Fruit fly (Drosophila melanogaster) whole organism, wandering third instar larva: ENCODE measurements around the gene CG34355.

ENCODE experiments used
- CG9705 ChIP-seq: fragments of 200-800 bp; sonication (Bioruptor generic); optimal IDR thresholded peaks from 2 replicates; lab custom pipeline; 2018; ENCODE audit warnings: missing biosample characterization, mild to moderate bottlenecking, missing genetic modification characterization
- CrebA ChIP-seq: fragments of 200-800 bp; sonication (Bioruptor generic); optimal IDR thresholded peaks from 2 replicates; lab custom pipeline; 2016; ENCODE audit warnings: missing biosample characterization, mild to moderate bottlenecking, missing genetic modification characterization, borderline replicate concordance
- Dfd ChIP-seq: fragments of >200 bp; optimal IDR thresholded peaks from 2 replicates; lab custom pipeline; 2017; ENCODE audit warnings: missing biosample characterization, missing genetic modification characterization
- Dif ChIP-seq: fragments of 200-275, 200-300 bp; sonication (Bioruptor generic); optimal IDR thresholded peaks from 2 replicates; lab custom pipeline; 2018; ENCODE audit warnings: missing biosample characterization, missing genetic modification characterization; ENCODE audit not compliant: partially characterized antibody
- GATAd ChIP-seq: sonication (Bioruptor generic); optimal IDR thresholded peaks from 2 replicates; lab custom pipeline; 2016; ENCODE audit warnings: missing biosample characterization, missing genetic modification characterization
- HLH106 ChIP-seq: fragments of 200-800 bp; optimal IDR thresholded peaks from 3 replicates; lab custom pipeline; 2019; ENCODE audit warnings: missing biosample characterization, mild to moderate bottlenecking, missing genetic modification characterization, moderate library complexity
- Hr78 ChIP-seq: fragments of >200 bp; optimal IDR thresholded peaks from 2 replicates; lab custom pipeline; 2017; ENCODE audit warnings: missing biosample characterization, missing genetic modification characterization
- Hr83 ChIP-seq: fragments of 200-300 bp; sonication (Bioruptor generic); optimal IDR thresholded peaks from 2 replicates; lab custom pipeline; 2016; ENCODE audit warnings: missing biosample characterization, mild to moderate bottlenecking, missing genetic modification characterization, moderate library complexity; ENCODE audit not compliant: poor library complexity, severe bottlenecking
- Jra ChIP-seq: sonication (Bioruptor generic); optimal IDR thresholded peaks from 2 replicates; lab custom pipeline; 2016; ENCODE audit warnings: missing biosample characterization, missing genetic modification characterization
- Mio ChIP-seq: sonication (Bioruptor generic); optimal IDR thresholded peaks from 2 replicates; lab custom pipeline; 2016; ENCODE audit warnings: missing biosample characterization, missing genetic modification characterization
- Myc ChIP-seq: fragments of >200 bp; optimal IDR thresholded peaks from 2 replicates; lab custom pipeline; 2017
- N ChIP-seq: fragments of >200 bp; optimal IDR thresholded peaks from 2 replicates; lab custom pipeline; 2018; ENCODE audit warnings: missing biosample characterization, missing external identifiers, missing genetic modification characterization
- OdsH ChIP-seq: fragments of 200-800 bp; sonication (Bioruptor generic); optimal IDR thresholded peaks from 2 replicates; lab custom pipeline; 2016; ENCODE audit warnings: missing biosample characterization, mild to moderate bottlenecking, missing genetic modification characterization
- Rel ChIP-seq, 2 experiments: fragments of 200-800 bp; sonication (Bioruptor generic) in 1 of 2; optimal IDR thresholded peaks; 2 replicates in 1 of 2; 3 replicates in 1 of 2; lab custom pipeline; 2016 to 2019; ENCODE audit warnings: mild to moderate bottlenecking in 2 of 2, missing biosample characterization in 2 of 2, missing genetic modification characterization in 2 of 2, moderate library complexity in 1 of 2
- Sp1 ChIP-seq: fragments of 200-800 bp; sonication (Bioruptor generic); optimal IDR thresholded peaks from 3 replicates; lab custom pipeline; 2019; ENCODE audit warnings: missing biosample characterization, mild to moderate bottlenecking, missing genetic modification characterization, moderate library complexity
- Vsx2 ChIP-seq: fragments of 200-300, 225-300 bp; sonication (Bioruptor generic); optimal IDR thresholded peaks from 2 replicates; lab custom pipeline; 2018; ENCODE audit warnings: missing biosample characterization, missing genetic modification characterization; ENCODE audit not compliant: partially characterized antibody
- br ChIP-seq: fragments of 200-800 bp; sonication (Bioruptor generic); optimal IDR thresholded peaks from 2 replicates; lab custom pipeline; 2016; ENCODE audit warnings: missing biosample characterization, missing genetic modification characterization
- brk ChIP-seq: fragments of 200-800 bp; sonication (Bioruptor generic); optimal IDR thresholded peaks from 2 replicates; lab custom pipeline; 2016; ENCODE audit warnings: missing biosample characterization, mild to moderate bottlenecking, missing genetic modification characterization
- dl ChIP-seq, 2 experiments: fragments of 175-275, 200-275 bp in 1 of 2; fragments of 200-275 bp in 1 of 2; sonication (Bioruptor generic); optimal IDR thresholded peaks; lab custom pipeline; 2018; ENCODE audit warnings: mild to moderate bottlenecking in 2 of 2, missing biosample characterization in 2 of 2, missing genetic modification characterization in 2 of 2, moderate library complexity in 2 of 2; ENCODE audit not compliant: partially characterized antibody in 2 of 2, insufficient read depth in 1 of 2
- dmrt93B ChIP-seq: fragments of 200-800 bp; sonication (Bioruptor generic); optimal IDR thresholded peaks from 2 replicates; lab custom pipeline; 2018; ENCODE audit warnings: missing biosample characterization, mild to moderate bottlenecking, missing genetic modification characterization
- ey ChIP-seq: fragments of 200-800 bp; sonication (Bioruptor generic); optimal IDR thresholded peaks from 2 replicates; lab custom pipeline; 2016; ENCODE audit warnings: missing biosample characterization, missing genetic modification characterization
- foxo ChIP-seq, 2 experiments: fragments of 200-800 bp; sonication (Bioruptor generic); optimal IDR thresholded peaks; 2 replicates in 1 of 2; 3 replicates in 1 of 2; lab custom pipeline; 2016 to 2017; ENCODE audit warnings: missing biosample characterization in 2 of 2, missing genetic modification characterization in 2 of 2
- fru ChIP-seq: fragments of 200-800 bp; sonication (Bioruptor generic); optimal IDR thresholded peaks from 3 replicates; lab custom pipeline; 2016; ENCODE audit warnings: missing biosample characterization, mild to moderate bottlenecking, missing genetic modification characterization
- h ChIP-seq: fragments of 200-800 bp; sonication (Bioruptor generic); optimal IDR thresholded peaks from 3 replicates; lab custom pipeline; 2016; ENCODE audit warnings: missing biosample characterization, mild to moderate bottlenecking, missing genetic modification characterization
- lola ChIP-seq: fragments of >200 bp; optimal IDR thresholded peaks from 2 replicates; lab custom pipeline; 2017; ENCODE audit warnings: missing biosample characterization, missing genetic modification characterization
- pan ChIP-seq: fragments of >200 bp; optimal IDR thresholded peaks from 2 replicates; lab custom pipeline; 2017
- psq ChIP-seq: fragments of 200-800 bp; sonication (Bioruptor generic); optimal IDR thresholded peaks from 3 replicates; lab custom pipeline; 2017; ENCODE audit warnings: missing biosample characterization, mild to moderate bottlenecking, missing genetic modification characterization, moderate library complexity
- rgr ChIP-seq: fragments of 200-800 bp; sonication (Bioruptor generic); optimal IDR thresholded peaks from 3 replicates; lab custom pipeline; 2016; ENCODE audit warnings: missing biosample characterization, mild to moderate bottlenecking, missing genetic modification characterization
- sage ChIP-seq: fragments of 200-800 bp; sonication (Bioruptor generic); optimal IDR thresholded peaks from 2 replicates; lab custom pipeline; 2016; ENCODE audit warnings: missing biosample characterization, mild to moderate bottlenecking, missing genetic modification characterization
- sv ChIP-seq: fragments of 200-800 bp; sonication (Bioruptor generic); optimal IDR thresholded peaks from 3 replicates; lab custom pipeline; 2016; ENCODE audit warnings: missing biosample characterization, missing genetic modification characterization
- tai ChIP-seq: sonication (Bioruptor generic); optimal IDR thresholded peaks from 2 replicates; lab custom pipeline; 2016; ENCODE audit warnings: missing biosample characterization, missing genetic modification characterization
- usp ChIP-seq: fragments of >200 bp; optimal IDR thresholded peaks from 2 replicates; lab custom pipeline; 2017; ENCODE audit warnings: missing biosample characterization, missing genetic modification characterization
- woc ChIP-seq: sonication (Bioruptor generic); optimal IDR thresholded peaks from 2 replicates; lab custom pipeline; 2016; ENCODE audit warnings: missing biosample characterization, mild to moderate bottlenecking, missing genetic modification characterization

CG34355 gene

DNA sequence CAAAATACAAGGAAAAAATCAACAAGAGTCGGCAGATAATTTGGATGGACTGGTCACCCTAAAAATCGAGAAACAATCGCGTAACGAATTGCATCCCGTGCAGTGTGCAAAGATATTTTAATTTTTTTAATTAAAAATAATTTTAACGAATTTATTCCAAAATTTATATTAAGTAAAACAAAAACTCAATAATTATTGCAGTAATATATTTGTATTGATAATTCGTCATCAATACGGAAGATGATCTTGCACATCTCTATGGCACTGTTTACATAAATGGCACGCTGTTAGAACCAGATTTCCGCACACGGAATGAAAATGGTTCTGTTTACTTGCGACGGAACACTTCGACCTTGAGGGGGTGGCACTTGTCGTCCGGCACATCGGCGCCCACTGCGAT lies 30.9 kb upstream of the CG34355 start, which contains the start of gene tst:
tst (minus strand) TSS at position 52 of the 400 bp plus-strand sequence.
- TF ChIP-seq psq (peak; percentile 88), GATAd (peak; percentile 43), sage (GFP tag; lab: Kevin White, UChicago) (no peak), usp (GFP tag; lab: Kevin White, UChicago) (no peak), rgr (GFP tag; lab: Kevin White, UChicago) (peak; percentile 92), ey (GFP tag; lab: Kevin White, UChicago) (peak; percentile 68), sv (GFP tag; lab: Kevin White, UChicago) (peak; percentile 58), br (GFP tag; lab: Kevin White, UChicago) (peak; percentile 69), N (no peak), Hr78 (GFP tag; lab: Kevin White, UChicago) (no peak), Hr83 (GFP tag; lab: Kevin White, UChicago) (peak; percentile 22), foxo (GFP tag; optimal IDR thresholded peaks at IDR 0.05; lab: Kevin White, UChicago) (peak in 1 of 2 experiments; percentile 94), Vsx2 (GFP tag; lab: Kevin White, UChicago) (no peak), Sp1 (peak; percentile 84), CG9705 (GFP tag; lab: Kevin White, UChicago) (peak; percentile 45), dmrt93B (GFP tag; lab: Kevin White, UChicago) (peak; percentile 84), OdsH (peak; percentile 86), Dfd (GFP tag; lab: Kevin White, UChicago) (no peak), HLH106 (tag; lab: Kevin White, UChicago) (peak; percentile 92), Dif (GFP tag; lab: Kevin White, UChicago) (no peak), fru (GFP tag; lab: Kevin White, UChicago) (peak; percentile 80), Mio (GFP tag; lab: Kevin White, UChicago) (no peak), h (GFP tag; lab: Kevin White, UChicago) (peak; percentile 85), Rel (GFP tag; optimal IDR thresholded peaks at IDR 0.05; lab: Kevin White, UChicago) (no peak), Rel (tag; optimal IDR thresholded peaks at IDR 0.05; lab: Kevin White, UChicago) (peak; percentile 70)

- TF ChIP-seq ey (GFP tag; lab: Kevin White, UChicago) (no peak), h (GFP tag; lab: Kevin White, UChicago) (peak; percentile 3), Hr83 (GFP tag; lab: Kevin White, UChicago) (peak; percentile 7), Rel (GFP tag; optimal IDR thresholded peaks at IDR 0.05; lab: Kevin White, UChicago) (no peak), Rel (tag; optimal IDR thresholded peaks at IDR 0.05; lab: Kevin White, UChicago) (peak; percentile 47)
These were observed 29.9 kb upstream of the CG34355 start, which contains the start of gene CG10208 for dm6 chr3R:23773610-23774364. Gene CG10208 (minus strand): TSS chr3R:23774127.

- no peak for TF ChIP-seq br (GFP tag; lab: Kevin White, UChicago)
- no peak for TF ChIP-seq lola
- no peak for TF ChIP-seq fru (GFP tag; lab: Kevin White, UChicago)
- no peak for TF ChIP-seq foxo (GFP tag; optimal IDR thresholded peaks at IDR 0.05; lab: Kevin White, UChicago)
- TF ChIP-seq Sp1 = no peak
- TF ChIP-seq CrebA = no peak
- no peak for TF ChIP-seq Vsx2 (GFP tag; lab: Kevin White, UChicago)
- TF ChIP-seq sage (GFP tag; lab: Kevin White, UChicago) = no peak
- TF ChIP-seq ey (GFP tag; lab: Kevin White, UChicago) = no peak
- no peak for TF ChIP-seq Dfd (GFP tag; lab: Kevin White, UChicago)
- no peak for TF ChIP-seq brk (GFP tag; lab: Kevin White, UChicago)
- TF ChIP-seq Myc (lab: Kevin White, UChicago) = no peak
- TF ChIP-seq h (GFP tag; lab: Kevin White, UChicago) = no peak
- TF ChIP-seq OdsH = no peak
- no peak for TF ChIP-seq usp (GFP tag; lab: Kevin White, UChicago)
- no peak for TF ChIP-seq N
- TF ChIP-seq Jra (GFP tag; lab: Kevin White, UChicago) = no peak
- no peak for TF ChIP-seq Hr78 (GFP tag; lab: Kevin White, UChicago)
- no peak for TF ChIP-seq HLH106 (tag; lab: Kevin White, UChicago)
- TF ChIP-seq Dif (GFP tag; lab: Kevin White, UChicago) = no peak
- TF ChIP-seq, all 38 proteins: peak for 0
These were observed 22.9 kb upstream of the CG34355 start for dm6 chr3R:23780757-23781156.

DNA sequence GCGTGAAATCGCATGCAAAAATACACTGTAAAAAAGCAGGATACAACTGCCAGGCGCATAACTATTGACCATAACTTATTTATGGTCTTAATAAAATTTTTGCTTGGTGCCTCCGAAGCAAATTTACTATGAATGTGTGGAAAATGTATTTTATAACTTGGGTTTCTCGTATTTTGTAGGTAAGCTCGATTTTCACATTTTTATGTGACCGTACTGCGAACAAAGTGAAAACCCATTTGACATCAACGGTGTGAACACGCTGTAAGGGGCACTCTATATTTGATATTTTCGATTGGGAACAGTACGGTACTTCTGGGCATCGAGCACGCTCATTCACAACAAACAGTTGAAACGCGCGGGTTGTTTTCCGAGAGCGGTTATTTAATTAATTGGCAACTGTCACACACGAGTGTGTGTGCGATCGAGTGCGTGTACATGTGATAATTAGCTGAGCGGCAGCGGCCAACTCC lies 22.2 kb upstream of the CG34355 start, which contains the start of the genes Nup98-96 and mbc:
Nup98-96 (minus strand) TSS at position 156 of the 470 bp plus-strand sequence.
mbc (plus strand) TSS at position 300 of the 470 bp plus-strand sequence.
- TF ChIP-seq CG9705 (GFP tag; lab: Kevin White, UChicago) = peak; percentile 84
- TF ChIP-seq Sp1 = peak; percentile 78
- peak; percentile 87 for TF ChIP-seq HLH106 (tag; lab: Kevin White, UChicago)
- TF ChIP-seq Dif (GFP tag; lab: Kevin White, UChicago) = peak; percentile 76
- TF ChIP-seq OdsH = peak; percentile 80
- no peak for TF ChIP-seq sage (GFP tag; lab: Kevin White, UChicago)
- peak; percentile 84 for TF ChIP-seq Hr83 (GFP tag; lab: Kevin White, UChicago)
- no peak for TF ChIP-seq GATAd
- peak; percentile 86 for TF ChIP-seq rgr (GFP tag; lab: Kevin White, UChicago)
- TF ChIP-seq ey (GFP tag; lab: Kevin White, UChicago) = peak; percentile 87
- no peak for TF ChIP-seq Rel (GFP tag; optimal IDR thresholded peaks at IDR 0.05; lab: Kevin White, UChicago)
- TF ChIP-seq Rel (tag; optimal IDR thresholded peaks at IDR 0.05; lab: Kevin White, UChicago) = peak; percentile 86
- TF ChIP-seq brk (GFP tag; lab: Kevin White, UChicago) = no peak
- peak; percentile 73 for TF ChIP-seq psq
- peak; percentile 85 for TF ChIP-seq fru (GFP tag; lab: Kevin White, UChicago)
- TF ChIP-seq h (GFP tag; lab: Kevin White, UChicago) = peak; percentile 89
- TF ChIP-seq lola = peak; percentile 79
- TF ChIP-seq pan = no peak
- peak; percentile 91 for TF ChIP-seq woc
- peak; percentile 80 for TF ChIP-seq br (GFP tag; lab: Kevin White, UChicago)
- TF ChIP-seq dl (GFP tag; optimal IDR thresholded peaks at IDR 0.05; lab: Kevin White, UChicago; ENCODE audit: insufficient read depth in 1 of 2, partially characterized antibody in 2 of 2) = no peak
- peak; percentile 84 for TF ChIP-seq dmrt93B (GFP tag; lab: Kevin White, UChicago)
- no peak for TF ChIP-seq tai (GFP tag; lab: Kevin White, UChicago)
- peak; percentile 99 for TF ChIP-seq Vsx2 (GFP tag; lab: Kevin White, UChicago)
- peak; percentile 68 for TF ChIP-seq Jra (GFP tag; lab: Kevin White, UChicago)
- TF ChIP-seq CrebA = no peak
- TF ChIP-seq Hr78 (GFP tag; lab: Kevin White, UChicago) = peak; percentile 50
- peak; percentile 41 for TF ChIP-seq Myc (lab: Kevin White, UChicago)
